Fruit fly (Drosophila melanogaster) whole organism, wandering third instar larva: ENCODE results near the gene CG17294.

Experiments
- CrebA ChIP-seq: fragments of 200-800 bp; sonication (Bioruptor generic); optimal IDR thresholded peaks from 2 replicates; lab custom pipeline; 2016; ENCODE audit warnings: missing biosample characterization, mild to moderate bottlenecking, missing genetic modification characterization, borderline replicate concordance
- Dfd ChIP-seq: fragments of >200 bp; optimal IDR thresholded peaks from 2 replicates; lab custom pipeline; 2017; ENCODE audit warnings: missing biosample characterization, missing genetic modification characterization
- GATAd ChIP-seq: sonication (Bioruptor generic); optimal IDR thresholded peaks from 2 replicates; lab custom pipeline; 2016; ENCODE audit warnings: missing biosample characterization, missing genetic modification characterization
- Mio ChIP-seq: sonication (Bioruptor generic); optimal IDR thresholded peaks from 2 replicates; lab custom pipeline; 2016; ENCODE audit warnings: missing biosample characterization, missing genetic modification characterization
- Sp1 ChIP-seq: fragments of 200-800 bp; sonication (Bioruptor generic); optimal IDR thresholded peaks from 3 replicates; lab custom pipeline; 2019; ENCODE audit warnings: missing biosample characterization, mild to moderate bottlenecking, missing genetic modification characterization, moderate library complexity
- br ChIP-seq: fragments of 200-800 bp; sonication (Bioruptor generic); optimal IDR thresholded peaks from 2 replicates; lab custom pipeline; 2016; ENCODE audit warnings: missing biosample characterization, missing genetic modification characterization
- dl ChIP-seq, 2 experiments: fragments of 175-275, 200-275 bp in 1 of 2; fragments of 200-275 bp in 1 of 2; sonication (Bioruptor generic); optimal IDR thresholded peaks; lab custom pipeline; 2018; ENCODE audit warnings: mild to moderate bottlenecking in 2 of 2, missing biosample characterization in 2 of 2, missing genetic modification characterization in 2 of 2, moderate library complexity in 2 of 2; ENCODE audit not compliant: partially characterized antibody in 2 of 2, insufficient read depth in 1 of 2
- dmrt93B ChIP-seq: fragments of 200-800 bp; sonication (Bioruptor generic); optimal IDR thresholded peaks from 2 replicates; lab custom pipeline; 2018; ENCODE audit warnings: missing biosample characterization, mild to moderate bottlenecking, missing genetic modification characterization
- fru ChIP-seq: fragments of 200-800 bp; sonication (Bioruptor generic); optimal IDR thresholded peaks from 3 replicates; lab custom pipeline; 2016; ENCODE audit warnings: missing biosample characterization, mild to moderate bottlenecking, missing genetic modification characterization
- h ChIP-seq: fragments of 200-800 bp; sonication (Bioruptor generic); optimal IDR thresholded peaks from 3 replicates; lab custom pipeline; 2016; ENCODE audit warnings: missing biosample characterization, mild to moderate bottlenecking, missing genetic modification characterization
- pan ChIP-seq: fragments of >200 bp; optimal IDR thresholded peaks from 2 replicates; lab custom pipeline; 2017
- sage ChIP-seq: fragments of 200-800 bp; sonication (Bioruptor generic); optimal IDR thresholded peaks from 2 replicates; lab custom pipeline; 2016; ENCODE audit warnings: missing biosample characterization, mild to moderate bottlenecking, missing genetic modification characterization
- usp ChIP-seq: fragments of >200 bp; optimal IDR thresholded peaks from 2 replicates; lab custom pipeline; 2017; ENCODE audit warnings: missing biosample characterization, missing genetic modification characterization

DNA sequence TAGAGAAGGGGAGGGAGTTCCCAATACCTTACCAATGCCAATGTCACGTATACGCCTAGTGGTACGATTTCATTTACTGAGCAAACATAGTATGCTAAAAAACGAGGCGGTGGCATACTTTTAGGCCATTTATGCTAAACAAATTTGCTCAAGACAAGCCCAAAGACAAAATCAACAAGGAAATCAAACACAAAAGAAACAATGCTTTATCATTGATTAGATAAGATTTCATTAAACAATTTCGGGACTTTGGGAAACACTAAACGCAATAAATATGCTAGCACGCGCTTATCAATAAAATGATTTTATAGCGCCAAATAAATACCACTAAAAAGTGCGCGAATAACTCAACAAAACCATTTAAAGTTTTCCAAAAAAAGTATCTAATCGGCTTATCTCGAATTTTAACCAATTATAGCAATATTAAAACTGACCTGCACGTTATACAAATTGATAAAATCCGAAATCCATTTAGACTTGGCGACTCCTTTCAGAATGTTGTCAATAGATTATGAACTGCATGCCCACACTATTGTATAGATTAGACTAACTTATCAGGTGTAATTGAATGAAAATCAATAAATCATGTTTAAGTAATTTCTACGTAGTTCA lies 26.2 kb upstream of the CG17294 start:
- no peak for TF ChIP-seq dl (GFP tag; optimal IDR thresholded peaks at IDR 0.05; lab: Kevin White, UChicago; ENCODE audit: insufficient read depth in 1 of 2, partially characterized antibody in 2 of 2)
- no peak for TF ChIP-seq Sp1
- TF ChIP-seq GATAd (GFP tag; lab: Kevin White, UChicago) = no peak
- no peak for TF ChIP-seq sage (GFP tag; lab: Kevin White, UChicago)
- peak; percentile 18 for TF ChIP-seq h (GFP tag; lab: Kevin White, UChicago)
- TF ChIP-seq usp (GFP tag; lab: Kevin White, UChicago) = no peak
- peak; percentile 11 for TF ChIP-seq CrebA (GFP tag; lab: Kevin White, UChicago)
- TF ChIP-seq pan (lab: Kevin White, UChicago) = no peak
- TF ChIP-seq Dfd (GFP tag; lab: Kevin White, UChicago) = no peak
- TF ChIP-seq dmrt93B (GFP tag; lab: Kevin White, UChicago) = no peak
- no peak for TF ChIP-seq Mio (GFP tag; lab: Kevin White, UChicago)
- no peak for TF ChIP-seq fru (GFP tag; lab: Kevin White, UChicago)
- TF ChIP-seq br (GFP tag; lab: Kevin White, UChicago) = no peak
